Fruit fly (Drosophila melanogaster) Kc167 (cell line): ENCODE measurements around the gene CG15022.

ENCODE experiments used
- Myc ChIP-seq: fragments of >200 bp; optimal IDR thresholded peaks from 2 replicates; lab custom pipeline; 2017; ENCODE audit warnings: missing external identifiers
- insv ChIP-seq: fragments of >200 bp; optimal IDR thresholded peaks from 3 replicates; lab custom pipeline; 2018; ENCODE audit warnings: missing external identifiers

dm6 chr3L:4490702-4491243, 30.7 kb upstream of the CG15022 start, which contains the start of gene CG13722:
- no peak for TF ChIP-seq Myc (lab: Kevin White, UChicago)
- TF ChIP-seq insv (lab: Kevin White, UChicago) = no peak
